Worm (Caenorhabditis elegans): Measurements from ENCODE around the gene K07E3.1.

DNA sequence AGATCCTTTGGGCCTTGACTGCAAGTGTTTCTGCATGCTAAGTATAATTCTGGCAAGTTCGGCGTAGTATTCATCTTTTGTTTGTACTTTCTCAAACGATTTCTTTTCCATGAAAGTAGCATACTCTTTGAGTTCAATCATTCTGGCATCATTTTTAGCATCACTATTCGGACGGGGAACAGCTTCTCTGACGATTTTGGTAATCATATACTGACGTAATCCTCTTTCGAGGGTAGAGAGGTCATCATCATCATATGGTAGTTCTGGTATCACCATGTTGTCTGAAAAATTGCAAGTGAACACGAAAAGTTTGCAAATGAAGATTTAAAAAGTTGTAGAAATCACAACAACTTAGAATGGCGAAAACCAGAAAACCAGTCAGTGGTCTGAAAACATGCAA lies 52.6 kb downstream of the K07E3.1 start, which contains the start of gene F22F1.3:
- no peak for TF ChIP-seq unc-62 (GFP tag; optimal IDR thresholded peaks at IDR 0.05)
- no peak for TF ChIP-seq ZK546.5 (tag; optimal IDR thresholded peaks at IDR 0.05)
- TF ChIP-seq elt-2 (tag; optimal IDR thresholded peaks at IDR 0.05) = no peak
- TF ChIP-seq pha-4 (tag; optimal IDR thresholded peaks at IDR 0.05) = no peak
- no peak for TF ChIP-seq nhr-25 (tag; optimal IDR thresholded peaks at IDR 0.05)
- TF ChIP-seq fos-1 (tag; optimal IDR thresholded peaks at IDR 0.05) = no peak
- no peak for TF ChIP-seq R02D3.7 (tag; optimal IDR thresholded peaks at IDR 0.05)
- no peak for TF ChIP-seq snpc-4 (tag; optimal IDR thresholded peaks at IDR 0.05)
- no peak for TF ChIP-seq skn-1 (tag; optimal IDR thresholded peaks at IDR 0.05)
- no peak for TF ChIP-seq nhr-11 (tag; optimal IDR thresholded peaks at IDR 0.05)
- TF ChIP-seq aly-2 (tag; optimal IDR thresholded peaks at IDR 0.05) = no peak
- TF ChIP-seq ztf-11 (tag; optimal IDR thresholded peaks at IDR 0.05) = no peak
- no peak for TF ChIP-seq nhr-12 (tag; optimal IDR thresholded peaks at IDR 0.05)
- TF ChIP-seq nhr-237 (tag; optimal IDR thresholded peaks at IDR 0.05) = no peak
